Fruit fly (Drosophila melanogaster) whole organism, embryonic: Measurements from ENCODE around the gene CG33932.

Experiments
- Blimp-1 ChIP-seq: fragments of 200-800 bp; sonication (Bioruptor generic); optimal IDR thresholded peaks from 3 replicates; lab custom pipeline; 2018; ENCODE audit warnings: missing biosample characterization, missing genetic modification characterization, mild to moderate bottlenecking, moderate library complexity, missing genetic modification reagents
- Bteb2 ChIP-seq: fragments of 200-800 bp; sonication (Bioruptor generic); optimal IDR thresholded peaks from 2 replicates; lab custom pipeline; 2016; ENCODE audit warnings: missing biosample characterization, missing genetic modification characterization
- CG10366 ChIP-seq: fragments of 200-800 bp; sonication (Bioruptor generic); IDR thresholded peaks from 2 replicates; pipeline ENCODE4 v1.3.6; 2022; ENCODE audit warnings: missing biosample characterization, missing genetic modification characterization
- CG11560 ChIP-seq: fragments of 200-800 bp; sonication (Bioruptor generic); IDR thresholded peaks from 3 replicates; pipeline ENCODE4 v1.3.6; 2022; ENCODE audit warnings: missing biosample characterization, missing genetic modification characterization
- CG11695 ChIP-seq: fragments of 200-800 bp; sonication (Bioruptor generic); IDR thresholded peaks from 3 replicates; pipeline ENCODE4 v1.3.6; 2022; ENCODE audit warnings: missing biosample characterization, missing genetic modification characterization
- CG12219 ChIP-seq: fragments of 200-800 bp; sonication (Bioruptor generic); optimal IDR thresholded peaks from 3 replicates; lab custom pipeline; 2018; ENCODE audit warnings: missing biosample characterization, mild to moderate bottlenecking, missing genetic modification characterization
- CG12299 ChIP-seq: fragments of 200-800 bp; sonication (Bioruptor generic); optimal IDR thresholded peaks from 2 replicates; lab custom pipeline; 2018; ENCODE audit warnings: missing biosample characterization, mild to moderate bottlenecking, missing genetic modification characterization
- CG13624 ChIP-seq: fragments of 200-800 bp; sonication (Bioruptor generic); optimal IDR thresholded peaks from 2 replicates; lab custom pipeline; 2016; ENCODE audit warnings: missing biosample characterization, missing genetic modification characterization
- CG14965 ChIP-seq: fragments of 200-800 bp; sonication (Bioruptor generic); optimal IDR thresholded peaks from 2 replicates; lab custom pipeline; 2016; ENCODE audit warnings: missing biosample characterization, missing genetic modification characterization, borderline replicate concordance
- CG15601 ChIP-seq: fragments of 200-800 bp; sonication (Bioruptor generic); optimal IDR thresholded peaks from 3 replicates; lab custom pipeline; 2019; ENCODE audit warnings: missing biosample characterization, mild to moderate bottlenecking, missing genetic modification characterization, moderate library complexity
- CG2120 ChIP-seq: fragments of 200-800 bp; sonication (Bioruptor generic); optimal IDR thresholded peaks from 3 replicates; lab custom pipeline; 2016; ENCODE audit warnings: missing biosample characterization, missing genetic modification characterization
- CG2875 ChIP-seq: fragments of 200-800 bp; sonication (Bioruptor generic); optimal IDR thresholded peaks from 2 replicates; lab custom pipeline; 2017; ENCODE audit warnings: missing biosample characterization, mild to moderate bottlenecking, missing genetic modification characterization, missing genetic modification reagents
- CG30403 ChIP-seq: fragments of 200-800 bp; sonication (Bioruptor generic); optimal IDR thresholded peaks from 3 replicates; lab custom pipeline; 2016; ENCODE audit warnings: missing biosample characterization, missing genetic modification characterization
- CG4328 ChIP-seq: fragments of 200-800 bp; sonication (Bioruptor generic); optimal IDR thresholded peaks from 3 replicates; lab custom pipeline; 2017; ENCODE audit warnings: missing biosample characterization, missing genetic modification reagents, missing genetic modification characterization
- CG4854 ChIP-seq: fragments of 200-800 bp; sonication (Bioruptor generic); optimal IDR thresholded peaks from 2 replicates; lab custom pipeline; 2016; ENCODE audit warnings: missing biosample characterization, missing genetic modification characterization, inconsistent platforms
- CG5180 ChIP-seq: fragments of 200-800 bp; sonication (Bioruptor generic); optimal IDR thresholded peaks from 3 replicates; lab custom pipeline; 2017; ENCODE audit warnings: missing biosample characterization, missing genetic modification characterization, mild to moderate bottlenecking, moderate library complexity, missing genetic modification reagents
- CG5953 ChIP-seq: fragments of 200-800 bp; sonication (Bioruptor generic); IDR thresholded peaks from 2 replicates; pipeline ENCODE4 v1.3.6; 2022; ENCODE audit warnings: missing biosample characterization, missing genetic modification characterization
- CG6683 ChIP-seq: fragments of 200-800 bp; sonication (Bioruptor generic); optimal IDR thresholded peaks from 2 replicates; lab custom pipeline; 2017; ENCODE audit warnings: missing biosample characterization, mild to moderate bottlenecking, missing genetic modification characterization, missing genetic modification reagents
- CG6813 ChIP-seq: fragments of 200-800 bp; sonication (Bioruptor generic); optimal IDR thresholded peaks from 2 replicates; lab custom pipeline; 2017; ENCODE audit warnings: missing biosample characterization, missing genetic modification characterization, mild to moderate bottlenecking, moderate library complexity, missing genetic modification reagents
- CHES-1-like ChIP-seq: fragments of 200-800 bp; sonication (Bioruptor generic); optimal IDR thresholded peaks from 2 replicates; lab custom pipeline; 2016; ENCODE audit warnings: missing biosample characterization, missing genetic modification characterization
- Dad ChIP-seq: fragments of 200-800 bp; sonication (Bioruptor generic); optimal IDR thresholded peaks from 3 replicates; lab custom pipeline; 2016; ENCODE audit warnings: missing biosample characterization, missing genetic modification characterization
- Doc3 ChIP-seq: fragments of 200-800 bp; sonication (Bioruptor generic); IDR thresholded peaks from 3 replicates; pipeline ENCODE4 v1.3.6; 2022; ENCODE audit warnings: missing biosample characterization, missing genetic modification characterization; ENCODE audit not compliant: partially characterized antibody
- Drgx ChIP-seq: fragments of 200-800 bp; sonication (Bioruptor generic); IDR thresholded peaks from 2 replicates; pipeline ENCODE4 v1.3.6; 2022; ENCODE audit warnings: missing biosample characterization, missing genetic modification characterization
- Ets97D ChIP-seq: fragments of 200-800 bp; sonication (Bioruptor generic); optimal IDR thresholded peaks from 3 replicates; lab custom pipeline; 2016; ENCODE audit warnings: missing biosample characterization, missing genetic modification characterization
- Hand ChIP-seq: fragments of 200-800 bp; sonication (Bioruptor generic); optimal IDR thresholded peaks from 2 replicates; lab custom pipeline; 2017; ENCODE audit warnings: mild to moderate bottlenecking, missing biosample characterization, missing genetic modification reagents, missing genetic modification characterization
- Hey ChIP-seq: fragments of 200-800 bp; sonication (Bioruptor generic); optimal IDR thresholded peaks from 3 replicates; lab custom pipeline; 2018; ENCODE audit warnings: missing biosample characterization, mild to moderate bottlenecking, missing genetic modification characterization
- Hmr ChIP-seq: fragments of 200-800 bp; sonication (Bioruptor generic); optimal IDR thresholded peaks from 3 replicates; lab custom pipeline; 2017; ENCODE audit warnings: mild to moderate bottlenecking, missing biosample characterization, missing genetic modification reagents, missing genetic modification characterization
- Neu2 ChIP-seq: fragments of 200-800 bp; sonication (Bioruptor generic); optimal IDR thresholded peaks from 3 replicates; lab custom pipeline; 2016; ENCODE audit warnings: missing biosample characterization, missing genetic modification characterization, borderline replicate concordance
- Poxn ChIP-seq: fragments of 200-800 bp; sonication (Bioruptor generic); IDR thresholded peaks from 2 replicates; pipeline ENCODE4 v1.3.6; 2022; ENCODE audit warnings: missing biosample characterization, missing genetic modification characterization
- Stat92E ChIP-seq, 3 experiments: fragments of >200 bp in 2 of 3; fragments of 200-800 bp in 1 of 3; sonication (Bioruptor generic) in 1 of 3; optimal IDR thresholded peaks; 2 replicates each; lab custom pipeline; 2017 to 2019; ENCODE audit warnings: missing biosample characterization in 3 of 3, missing genetic modification characterization in 3 of 3, mild to moderate bottlenecking in 1 of 3, moderate library complexity in 1 of 3
- Vsx1 ChIP-seq: fragments of 200-800 bp; sonication (Bioruptor generic); optimal IDR thresholded peaks from 2 replicates; lab custom pipeline; 2017; ENCODE audit warnings: missing biosample characterization, mild to moderate bottlenecking, missing genetic modification characterization, missing genetic modification reagents
- YL-1 ChIP-seq: fragments of 200-800 bp; sonication (Bioruptor generic); optimal IDR thresholded peaks from 3 replicates; lab custom pipeline; 2017; ENCODE audit warnings: missing biosample characterization, mild to moderate bottlenecking, missing genetic modification characterization
- abd-A ChIP-seq: fragments of 200-800 bp; sonication (Bioruptor generic); optimal IDR thresholded peaks from 3 replicates; lab custom pipeline; 2019; ENCODE audit warnings: missing biosample characterization, mild to moderate bottlenecking, missing genetic modification characterization, moderate library complexity
- bab2 ChIP-seq: fragments of 200-800 bp; sonication (Bioruptor generic); optimal IDR thresholded peaks from 2 replicates; lab custom pipeline; 2016; ENCODE audit warnings: missing biosample characterization, missing genetic modification characterization
- bowl ChIP-seq: fragments of 200-800 bp; sonication (Bioruptor generic); IDR thresholded peaks from 2 replicates; pipeline ENCODE4 v1.3.6; 2022; ENCODE audit warnings: missing biosample characterization, missing genetic modification characterization
- br ChIP-seq: fragments of >200 bp; optimal IDR thresholded peaks from 2 replicates; lab custom pipeline; 2017
- chinmo ChIP-seq: fragments of 200-800 bp; sonication (Bioruptor generic); IDR thresholded peaks from 4 replicates; pipeline ENCODE4 v1.3.6; 2022; ENCODE audit warnings: missing biosample characterization, missing genetic modification characterization; ENCODE audit not compliant: partially characterized antibody
- crc ChIP-seq: fragments of 200-800 bp; sonication (Bioruptor generic); optimal IDR thresholded peaks from 2 replicates; lab custom pipeline; 2016; ENCODE audit warnings: missing biosample characterization, missing genetic modification characterization
- gsb-n ChIP-seq: fragments of 200-800 bp; sonication (Bioruptor generic); optimal IDR thresholded peaks from 3 replicates; lab custom pipeline; 2018; ENCODE audit warnings: missing biosample characterization, mild to moderate bottlenecking, missing genetic modification characterization
- inv ChIP-seq: fragments of 200-800 bp; sonication (Bioruptor generic); IDR thresholded peaks from 2 replicates; pipeline ENCODE4 v1.3.6; 2022; ENCODE audit warnings: missing biosample characterization, missing genetic modification characterization; ENCODE audit not compliant: partially characterized antibody
- klu ChIP-seq: fragments of 200-800 bp; sonication (Bioruptor generic); IDR thresholded peaks from 2 replicates; pipeline ENCODE4 v1.3.6; 2022; ENCODE audit warnings: missing biosample characterization, missing genetic modification characterization
- phol ChIP-seq: fragments of 200-800 bp; sonication (Bioruptor generic); optimal IDR thresholded peaks from 3 replicates; lab custom pipeline; 2018; ENCODE audit warnings: missing biosample characterization, mild to moderate bottlenecking, missing genetic modification characterization, moderate library complexity
- pum ChIP-seq: fragments of 200-800 bp; sonication (Bioruptor generic); optimal IDR thresholded peaks from 2 replicates; lab custom pipeline; 2016; ENCODE audit warnings: missing biosample characterization, missing genetic modification characterization
- salm ChIP-seq: fragments of 200-800 bp; sonication (Bioruptor generic); optimal IDR thresholded peaks from 2 replicates; lab custom pipeline; 2018; ENCODE audit warnings: missing biosample characterization, mild to moderate bottlenecking, missing genetic modification characterization
- schlank ChIP-seq: fragments of 200-800 bp; sonication (Bioruptor generic); optimal IDR thresholded peaks from 2 replicates; lab custom pipeline; 2018; ENCODE audit warnings: missing biosample characterization, mild to moderate bottlenecking, missing genetic modification characterization
- sens ChIP-seq: fragments of 200-800 bp; sonication (Bioruptor generic); peaks from one replicate; lab custom pipeline; 2016; ENCODE audit warnings: missing biosample characterization, missing genetic modification characterization
- slp2 ChIP-seq: fragments of 200-800 bp; sonication (Bioruptor generic); optimal IDR thresholded peaks from 2 replicates; lab custom pipeline; 2016; ENCODE audit warnings: missing biosample characterization, missing genetic modification characterization
- sna ChIP-seq: fragments of 200-800 bp; sonication (Bioruptor generic); IDR thresholded peaks from 2 replicates; pipeline ENCODE4 v1.3.6; 2022; ENCODE audit warnings: missing biosample characterization, missing genetic modification characterization; ENCODE audit not compliant: partially characterized antibody
- ssp ChIP-seq: fragments of 200-800 bp; sonication (Bioruptor generic); IDR thresholded peaks from 2 replicates; pipeline ENCODE4 v1.3.6; 2022; ENCODE audit warnings: missing biosample characterization, missing genetic modification characterization
- zen2 ChIP-seq: fragments of 200-800 bp; sonication (Bioruptor generic); IDR thresholded peaks from 3 replicates; pipeline ENCODE4 v1.3.6; 2022; ENCODE audit warnings: missing biosample characterization, missing genetic modification characterization; ENCODE audit not compliant: partially characterized antibody

CG33932 gene

dm6 chrX:19750626-19751149 is 6.5 kb downstream of the CG33932 start, which contains the start of gene Abcd3 (continued):
- TF ChIP-seq zen2 (GFP tag; lab: Robert Waterston, UW) (peak; percentile 62), Ets97D (GFP tag; lab: Kevin White, UChicago) (peak; percentile 18), Drgx (GFP tag; lab: Robert Waterston, UW) (no peak), bowl (GFP tag; lab: Robert Waterston, UW) (0 out of 2 replicates have a peak, but pooled peaks have one; percentile 21), Vsx1 (GFP tag; lab: Kevin White, UChicago) (no peak), Hand (peak; percentile 34), CG10366 (GFP tag; lab: Robert Waterston, UW) (peak; percentile 34; the same call in 1 of the 2 replicates), CG2875 (no peak), Hmr (GFP tag; lab: Kevin White, UChicago) (peak; percentile 73), br (no peak), abd-A (tag; lab: Kevin White, UChicago) (no peak), salm (tag; lab: Kevin White, UChicago) (peak; percentile 11), CG12219 (GFP tag; lab: Kevin White, UChicago) (peak; percentile 11), ssp (GFP tag; lab: Robert Waterston, UW) (no peak), CG4328 (GFP tag; lab: Kevin White, UChicago) (peak; percentile 1), CG13624 (GFP tag; lab: Kevin White, UChicago) (peak; percentile 76), bab2 (GFP tag; lab: Kevin White, UChicago) (no peak), CG30403 (GFP tag; lab: Kevin White, UChicago) (no peak), inv (GFP tag; lab: Robert Waterston, UW) (peak; percentile 53), Doc3 (0 out of 3 replicates have a peak, but pooled peaks have one; percentile 34), chinmo (GFP tag; lab: Robert Waterston, UW) (peak; percentile 91), Dad (GFP tag; lab: Kevin White, UChicago) (no peak), Poxn (GFP tag; lab: Robert Waterston, UW) (no peak), CG6813 (GFP tag; lab: Kevin White, UChicago) (peak; percentile 38), phol (tag; lab: Kevin White, UChicago) (no peak), CHES-1-like (peak; percentile 19), Stat92E (GFP tag; optimal IDR thresholded peaks at IDR 0.05; lab: Kevin White, UChicago) (peak in 1 of 3 experiments; percentile 87), CG15601 (tag; lab: Kevin White, UChicago) (no peak), Hey (tag; lab: Kevin White, UChicago) (peak; percentile 26), klu (GFP tag; lab: Robert Waterston, UW) (no peak), Bteb2 (GFP tag; lab: Kevin White, UChicago) (no peak), CG5953 (GFP tag; lab: Robert Waterston, UW) (no peak), CG5180 (peak; percentile 44), gsb-n (tag; lab: Kevin White, UChicago) (no peak), Neu2 (GFP tag; lab: Kevin White, UChicago) (no peak), schlank (tag; lab: Kevin White, UChicago) (peak; percentile 50), CG2120 (GFP tag; lab: Kevin White, UChicago) (no peak), sna (GFP tag; lab: Robert Waterston, UW) (peak; percentile 62), slp2 (GFP tag; lab: Kevin White, UChicago) (no peak), CG4854 (GFP tag; lab: Kevin White, UChicago) (no peak), pum (GFP tag; lab: Kevin White, UChicago) (no peak), CG11695 (GFP tag; lab: Robert Waterston, UW) (no peak), crc (GFP tag; lab: Kevin White, UChicago) (no peak), sens (GFP tag; lab: Kevin White, UChicago) (peak; percentile 88), Blimp-1 (no peak), CG14965 (GFP tag; lab: Kevin White, UChicago) (no peak), YL-1 (peak; percentile 84), CG6683 (GFP tag; lab: Kevin White, UChicago) (peak; percentile 24), CG12299 (tag; lab: Kevin White, UChicago) (peak; percentile 42), CG11560 (tag; lab: Robert Waterston, UW) (no peak)
